Fruit fly (Drosophila melanogaster) whole organism, embryonic: ENCODE results near the gene CG42676.

Experiments used
- CG11695 ChIP-seq: fragments of 200-800 bp; sonication (Bioruptor generic); IDR thresholded peaks from 3 replicates; pipeline ENCODE4 v1.3.6; 2022; ENCODE audit warnings: missing biosample characterization, missing genetic modification characterization
- CG12391 ChIP-seq: fragments of 200-800 bp; sonication (Bioruptor generic); optimal IDR thresholded peaks from 3 replicates; lab custom pipeline; 2018; ENCODE audit warnings: missing biosample characterization, mild to moderate bottlenecking, missing genetic modification characterization, moderate library complexity
- CG13424 ChIP-seq: fragments of 200-800 bp; sonication (Bioruptor generic); optimal IDR thresholded peaks from 2 replicates; lab custom pipeline; 2019; ENCODE audit warnings: missing biosample characterization, mild to moderate bottlenecking, missing genetic modification characterization, moderate library complexity
- CG14050 ChIP-seq: fragments of 200-800 bp; sonication (Bioruptor generic); IDR thresholded peaks from 3 replicates; pipeline ENCODE4 v1.3.6; 2022; ENCODE audit warnings: missing biosample characterization, missing genetic modification characterization
- CG15479 ChIP-seq: fragments of 200-800 bp; sonication (Bioruptor generic); optimal IDR thresholded peaks from 3 replicates; lab custom pipeline; 2019; ENCODE audit warnings: missing biosample characterization, mild to moderate bottlenecking, missing genetic modification characterization, moderate library complexity
- CG15514 ChIP-seq: fragments of 200-800 bp; sonication (Bioruptor generic); optimal IDR thresholded peaks from 3 replicates; lab custom pipeline; 2017; ENCODE audit warnings: missing biosample characterization, missing genetic modification characterization, mild to moderate bottlenecking, moderate library complexity, missing genetic modification reagents
- CG15601 ChIP-seq: fragments of 200-800 bp; sonication (Bioruptor generic); optimal IDR thresholded peaks from 3 replicates; lab custom pipeline; 2019; ENCODE audit warnings: missing biosample characterization, mild to moderate bottlenecking, missing genetic modification characterization, moderate library complexity
- CG6854 ChIP-seq: fragments of 200-800 bp; sonication (Bioruptor generic); optimal IDR thresholded peaks from 3 replicates; lab custom pipeline; 2017; ENCODE audit warnings: missing biosample characterization, mild to moderate bottlenecking, missing genetic modification characterization
- CG7372 ChIP-seq: fragments of 200-800 bp; sonication (Bioruptor generic); IDR thresholded peaks from 2 replicates; pipeline ENCODE4 v1.3.6; 2022; ENCODE audit warnings: missing biosample characterization, missing genetic modification characterization
- CG7987 ChIP-seq: fragments of 200-800 bp; sonication (Bioruptor generic); optimal IDR thresholded peaks from 2 replicates; lab custom pipeline; 2018; ENCODE audit warnings: missing biosample characterization, mild to moderate bottlenecking, missing genetic modification characterization, moderate library complexity
- CG9609 ChIP-seq: fragments of 200-800 bp; sonication (Bioruptor generic); optimal IDR thresholded peaks from 3 replicates; lab custom pipeline; 2016; ENCODE audit warnings: missing biosample characterization, missing genetic modification characterization
- CTCF ChIP-seq: fragments of 200-800 bp; sonication (Bioruptor generic); optimal IDR thresholded peaks from 2 replicates; lab custom pipeline; 2017; ENCODE audit warnings: missing biosample characterization, mild to moderate bottlenecking, missing genetic modification characterization, moderate library complexity
- Fer3 ChIP-seq: fragments of 200-800 bp; sonication (Bioruptor generic); optimal IDR thresholded peaks from 2 replicates; lab custom pipeline; 2018; ENCODE audit warnings: missing biosample characterization, mild to moderate bottlenecking, missing genetic modification characterization, moderate library complexity
- GATAe ChIP-seq: fragments of 200-800 bp; sonication (Bioruptor generic); conservative IDR thresholded peaks from 2 replicates; pipeline ENCODE4 v1.3.6; 2022; ENCODE audit warnings: missing biosample characterization, missing genetic modification characterization
- HHEX ChIP-seq: fragments of 200-800 bp; sonication (Bioruptor generic); optimal IDR thresholded peaks from 3 replicates; lab custom pipeline; 2017; ENCODE audit warnings: missing biosample characterization, mild to moderate bottlenecking, missing genetic modification characterization, missing genetic modification reagents
- Hmr ChIP-seq: fragments of 200-800 bp; sonication (Bioruptor generic); optimal IDR thresholded peaks from 3 replicates; lab custom pipeline; 2017; ENCODE audit warnings: mild to moderate bottlenecking, missing biosample characterization, missing genetic modification reagents, missing genetic modification characterization
- Lhr ChIP-seq: fragments of 200-800 bp; sonication (Bioruptor generic); optimal IDR thresholded peaks from 3 replicates; lab custom pipeline; 2017; ENCODE audit warnings: mild to moderate bottlenecking, missing biosample characterization, missing genetic modification reagents, missing genetic modification characterization
- MBD-R2 ChIP-seq: fragments of 200-800 bp; sonication (Bioruptor generic); IDR thresholded peaks from 2 replicates; pipeline ENCODE4 v1.3.6; 2022; ENCODE audit warnings: missing biosample characterization, missing genetic modification characterization
- NFAT ChIP-seq: fragments of 200-800 bp; sonication (Bioruptor generic); IDR thresholded peaks from 2 replicates; pipeline ENCODE4 v1.3.6; 2022; ENCODE audit warnings: missing biosample characterization, missing genetic modification characterization
- Rfx ChIP-seq: fragments of 200-800 bp; sonication (Bioruptor generic); IDR thresholded peaks from 2 replicates; pipeline ENCODE4 v1.3.6; 2022; ENCODE audit warnings: missing biosample characterization, missing genetic modification characterization
- Side ChIP-seq: fragments of 200-800 bp; sonication (Bioruptor generic); optimal IDR thresholded peaks from 2 replicates; lab custom pipeline; 2016; ENCODE audit warnings: missing biosample characterization, missing genetic modification characterization
- Sox100B ChIP-seq: fragments of 200-800 bp; sonication (Bioruptor generic); optimal IDR thresholded peaks from 3 replicates; lab custom pipeline; 2018; ENCODE audit warnings: missing biosample characterization, mild to moderate bottlenecking, missing genetic modification characterization
- Spps ChIP-seq: fragments of 200-800 bp; sonication (Bioruptor generic); optimal IDR thresholded peaks from 2 replicates; lab custom pipeline; 2018; ENCODE audit warnings: missing biosample characterization, mild to moderate bottlenecking, missing genetic modification characterization
- ara ChIP-seq: fragments of 200-800 bp; sonication (Bioruptor generic); IDR thresholded peaks from 2 replicates; pipeline ENCODE4 v1.3.6; 2022; ENCODE audit warnings: missing biosample characterization, missing genetic modification characterization
- bab2 ChIP-seq: fragments of 200-800 bp; sonication (Bioruptor generic); optimal IDR thresholded peaks from 2 replicates; lab custom pipeline; 2016; ENCODE audit warnings: missing biosample characterization, missing genetic modification characterization
- cad ChIP-seq: fragments of >200 bp; optimal IDR thresholded peaks from 2 replicates; lab custom pipeline; 2017; ENCODE audit warnings: missing biosample characterization, missing genetic modification characterization
- chm ChIP-seq: fragments of 200-800 bp; sonication (Bioruptor generic); IDR thresholded peaks from 2 replicates; pipeline ENCODE4 v1.3.6; 2022; ENCODE audit warnings: missing biosample characterization, missing genetic modification characterization
- crc ChIP-seq: fragments of 200-800 bp; sonication (Bioruptor generic); optimal IDR thresholded peaks from 2 replicates; lab custom pipeline; 2016; ENCODE audit warnings: missing biosample characterization, missing genetic modification characterization
- croc ChIP-seq: fragments of 200-800 bp; sonication (Bioruptor generic); conservative IDR thresholded peaks from 3 replicates; pipeline ENCODE4 v1.3.6; 2022; ENCODE audit warnings: missing biosample characterization, missing genetic modification characterization
- dimm ChIP-seq: fragments of 200-800 bp; sonication (Bioruptor generic); IDR thresholded peaks from 2 replicates; pipeline ENCODE4 v1.3.6; 2022; ENCODE audit warnings: missing biosample characterization, missing genetic modification characterization
- fd96Cb ChIP-seq: fragments of 200-800 bp; sonication (Bioruptor generic); optimal IDR thresholded peaks from 2 replicates; lab custom pipeline; 2018; ENCODE audit warnings: missing biosample characterization, mild to moderate bottlenecking, missing genetic modification characterization, moderate library complexity
- fru ChIP-seq: fragments of >200 bp; optimal IDR thresholded peaks from 2 replicates; lab custom pipeline; 2017
- gce ChIP-seq: fragments of 200-800 bp; sonication (Bioruptor generic); IDR thresholded peaks from 3 replicates; pipeline ENCODE4 v1.3.6; 2022; ENCODE audit warnings: missing biosample characterization, missing genetic modification characterization
- gcm ChIP-seq: fragments of 200-800 bp; sonication (Bioruptor generic); optimal IDR thresholded peaks from 2 replicates; lab custom pipeline; 2019; ENCODE audit warnings: missing biosample characterization, mild to moderate bottlenecking, missing genetic modification characterization, moderate library complexity
- gcm2 ChIP-seq: fragments of 200-800 bp; sonication (Bioruptor generic); optimal IDR thresholded peaks from 2 replicates; lab custom pipeline; 2016; ENCODE audit warnings: missing biosample characterization, missing genetic modification characterization
- gfzf ChIP-seq: fragments of 200-800 bp; sonication (Bioruptor generic); optimal IDR thresholded peaks from 2 replicates; lab custom pipeline; 2016; ENCODE audit warnings: missing biosample characterization, mild to moderate bottlenecking, missing genetic modification characterization, moderate library complexity
- knrl ChIP-seq: fragments of 200-800 bp; sonication (Bioruptor generic); IDR thresholded peaks from 3 replicates; pipeline ENCODE4 v1.3.6; 2022; ENCODE audit warnings: missing biosample characterization, missing genetic modification characterization; ENCODE audit not compliant: partially characterized antibody
- luna ChIP-seq: fragments of 200-800 bp; sonication (Bioruptor generic); optimal IDR thresholded peaks from 2 replicates; lab custom pipeline; 2016; ENCODE audit warnings: missing biosample characterization, missing genetic modification characterization
- psq ChIP-seq: fragments of 200-800 bp; sonication (Bioruptor generic); optimal IDR thresholded peaks from 2 replicates; lab custom pipeline; 2017; ENCODE audit warnings: missing biosample characterization, missing genetic modification characterization
- rib ChIP-seq: fragments of 200-800 bp; sonication (Bioruptor generic); IDR thresholded peaks from 2 replicates; pipeline ENCODE4 v1.3.6; 2022; ENCODE audit warnings: missing biosample characterization, missing genetic modification characterization
- ro ChIP-seq: fragments of 200-800 bp; sonication (Bioruptor generic); IDR thresholded peaks from 2 replicates; pipeline ENCODE4 v1.3.6; 2022; ENCODE audit warnings: missing biosample characterization, missing genetic modification characterization
- shn ChIP-seq: fragments of 200-800 bp; sonication (Bioruptor generic); optimal IDR thresholded peaks from 3 replicates; lab custom pipeline; 2016; ENCODE audit warnings: missing biosample characterization, missing genetic modification characterization
- sisA ChIP-seq: fragments of 200-800 bp; sonication (Bioruptor generic); IDR thresholded peaks from 2 replicates; pipeline ENCODE4 v1.3.6; 2022; ENCODE audit warnings: missing biosample characterization, missing genetic modification characterization
- slbo ChIP-seq: fragments of 200-800 bp; sonication (Bioruptor generic); IDR thresholded peaks from 2 replicates; pipeline ENCODE4 v1.3.6; 2022; ENCODE audit warnings: missing biosample characterization, missing genetic modification characterization
- ssp ChIP-seq: fragments of 200-800 bp; sonication (Bioruptor generic); IDR thresholded peaks from 2 replicates; pipeline ENCODE4 v1.3.6; 2022; ENCODE audit warnings: missing biosample characterization, missing genetic modification characterization
- tna ChIP-seq: fragments of 200-800 bp; sonication (Bioruptor generic); IDR thresholded peaks from 2 replicates; pipeline ENCODE4 v1.3.6; 2022; ENCODE audit warnings: missing biosample characterization, missing genetic modification characterization; ENCODE audit not compliant: partially characterized antibody
- toy ChIP-seq: fragments of 200-800 bp; sonication (Bioruptor generic); IDR thresholded peaks from 2 replicates; pipeline ENCODE4 v1.3.6; 2022; ENCODE audit warnings: missing biosample characterization, missing genetic modification characterization
- trh ChIP-seq: fragments of 200-800 bp; sonication (Bioruptor generic); optimal IDR thresholded peaks from 2 replicates; lab custom pipeline; 2016; ENCODE audit warnings: missing biosample characterization, missing genetic modification characterization
- zf30C ChIP-seq: fragments of 200-800 bp; sonication (Bioruptor generic); optimal IDR thresholded peaks from 3 replicates; lab custom pipeline; 2018; ENCODE audit warnings: missing biosample characterization, mild to moderate bottlenecking, missing genetic modification characterization
- zfh2 ChIP-seq: fragments of 200-800 bp; sonication (Bioruptor generic); optimal IDR thresholded peaks from 2 replicates; lab custom pipeline; 2016; ENCODE audit warnings: missing biosample characterization, missing genetic modification characterization

The CG42676 gene

dm6 chr3L:1774713-1775648, 27.9 kb upstream of the CG42676 start, which contains the start of the genes CG13933 and PolD2 (continued):
- TF ChIP-seq CG15479 (GFP tag; lab: Kevin White, UChicago) (peak; percentile 33), zf30C (GFP tag; lab: Kevin White, UChicago) (no peak), bab2 (peak; percentile 91), CG7372 (GFP tag; lab: Robert Waterston, UW) (peak; percentile 93), NFAT (peak; percentile 91), trh (GFP tag; lab: Kevin White, UChicago) (peak; percentile 92), ro (GFP tag; lab: Robert Waterston, UW) (peak; percentile 96), gfzf (no peak), Sox100B (GFP tag; lab: Kevin White, UChicago) (no peak), gce (GFP tag; lab: Robert Waterston, UW) (peak; percentile 89), chm (GFP tag; lab: Robert Waterston, UW) (peak; percentile 98), zfh2 (GFP tag; lab: Kevin White, UChicago) (peak; percentile 65), CG14050 (GFP tag; lab: Robert Waterston, UW) (peak; percentile 98), rib (GFP tag; lab: Robert Waterston, UW) (peak; percentile 85), gcm (GFP tag; lab: Kevin White, UChicago) (peak; percentile 97), CG7987 (peak; percentile 46), Side (GFP tag; lab: Kevin White, UChicago) (peak; percentile 74), CG9609 (GFP tag; lab: Kevin White, UChicago) (peak; percentile 80), toy (GFP tag; lab: Robert Waterston, UW) (peak; percentile 82), shn (peak; percentile 23), slbo (GFP tag; lab: Robert Waterston, UW) (peak; percentile 99), CTCF (GFP tag; lab: Kevin White, UChicago) (no peak), crc (peak; percentile 25), CG15601 (peak; percentile 97), Hmr (GFP tag; lab: Kevin White, UChicago) (peak; percentile 96), sisA (peak; percentile 99), knrl (GFP tag; lab: Robert Waterston, UW) (peak; percentile 59; the same call in 2 of the 3 replicates), CG13424 (tag; lab: Kevin White, UChicago) (peak; percentile 99), dimm (GFP tag; lab: Robert Waterston, UW) (peak; percentile 95), MBD-R2 (GFP tag; lab: Robert Waterston, UW) (peak; percentile 98), CG6854 (GFP tag; lab: Kevin White, UChicago) (peak; percentile 68), ssp (GFP tag; lab: Robert Waterston, UW) (peak; percentile 88), fd96Cb (tag; lab: Kevin White, UChicago) (peak; percentile 91), fru (lab: Kevin White, UChicago) (no peak), Fer3 (tag; lab: Kevin White, UChicago) (peak; percentile 89), CG12391 (peak; percentile 98), CG11695 (peak; percentile 94), luna (GFP tag; lab: Kevin White, UChicago) (no peak), Spps (tag; lab: Kevin White, UChicago) (peak; percentile 75), Lhr (GFP tag; lab: Kevin White, UChicago) (no peak), cad (GFP tag; lab: Kevin White, UChicago) (no peak), tna (GFP tag; lab: Robert Waterston, UW) (peak; percentile 90), GATAe (GFP tag; lab: Robert Waterston, UW) (peak; percentile 90), CG15514 (GFP tag; lab: Kevin White, UChicago) (peak; percentile 73), gcm2 (GFP tag; lab: Kevin White, UChicago) (peak; percentile 65), Rfx (GFP tag; lab: Robert Waterston, UW) (peak; percentile 96), HHEX (peak; percentile 78), ara (GFP tag; lab: Robert Waterston, UW) (peak; percentile 97), psq (peak; percentile 92), croc (GFP tag; lab: Robert Waterston, UW) (peak; percentile 96)
